ENCODE assay signal across 1 fruit fly cellular context in the genomic region with DNA sequence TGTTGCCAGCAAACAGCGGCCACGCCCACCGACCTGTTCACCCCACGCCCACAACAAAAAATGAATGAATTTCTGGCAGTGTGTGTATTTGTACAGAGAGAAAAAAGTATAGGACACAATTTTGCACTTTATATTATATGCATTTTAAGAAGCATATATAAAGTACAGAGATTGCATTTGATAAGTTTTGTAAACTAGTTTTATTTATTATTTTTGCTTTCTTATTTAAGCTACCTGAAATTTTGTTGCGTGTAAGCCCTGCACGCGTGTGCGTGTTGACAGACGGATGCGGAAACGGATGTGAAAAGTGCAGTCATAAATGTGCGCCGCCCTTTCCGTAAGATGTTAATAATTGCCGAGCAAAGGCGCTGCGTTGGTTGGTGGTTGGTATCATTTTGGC.
TF ChIP-seq lines count a peak whose summit lies in the region.

No protein-coding gene starts in this region.

TF ChIP-seq in whole organism, embryonic, 481 proteins besides CTCF, POLR2A, EP300 and RAD21 (continued from another document):
- TF ChIP-seq Mad (GFP tag; optimal IDR thresholded peaks at IDR 0.05; lab: Kevin White, UChicago) = no peak
- no peak for TF ChIP-seq CG4404 (GFP tag; IDR thresholded peaks at IDR 0.05; lab: Robert Waterston, UW)
- TF ChIP-seq dimm (GFP tag; IDR thresholded peaks at IDR 0.05; lab: Robert Waterston, UW) = no peak
- no peak for TF ChIP-seq Max (GFP tag; optimal IDR thresholded peaks at IDR 0.05; lab: Kevin White, UChicago)
- TF ChIP-seq CG30403 (GFP tag; optimal IDR thresholded peaks at IDR 0.05; lab: Kevin White, UChicago) = no peak
- TF ChIP-seq sr (GFP tag; IDR thresholded peaks at IDR 0.05; lab: Robert Waterston, UW) = no peak
- TF ChIP-seq da (GFP tag; optimal IDR thresholded peaks at IDR 0.05; lab: Kevin White, UChicago) = no peak
- peak; percentile 2 for TF ChIP-seq CG15269 (tag; optimal IDR thresholded peaks at IDR 0.05; lab: Kevin White, UChicago)
- peak; percentile 39 for TF ChIP-seq CG2678 (tag; optimal IDR thresholded peaks at IDR 0.05; lab: Kevin White, UChicago)
- TF ChIP-seq Sry-δ (GFP tag; optimal IDR thresholded peaks at IDR 0.05; lab: Kevin White, UChicago) = no peak
- peak; percentile 32 for TF ChIP-seq abd-A (tag; optimal IDR thresholded peaks at IDR 0.05; lab: Kevin White, UChicago)
- no peak for TF ChIP-seq Trl (optimal IDR thresholded peaks at IDR 0.05; lab: Kevin White, UChicago)
- TF ChIP-seq Trl (GFP tag; optimal IDR thresholded peaks at IDR 0.05; lab: Kevin White, UChicago) = no peak
- no peak for TF ChIP-seq CG6654 (GFP tag; optimal IDR thresholded peaks at IDR 0.05; lab: Kevin White, UChicago)
- no peak for TF ChIP-seq CG12155 (GFP tag; optimal IDR thresholded peaks at IDR 0.05; lab: Kevin White, UChicago)
- no peak for TF ChIP-seq corto (GFP tag; optimal IDR thresholded peaks at IDR 0.05; lab: Kevin White, UChicago)
- TF ChIP-seq Spps (tag; optimal IDR thresholded peaks at IDR 0.05; lab: Kevin White, UChicago) = no peak
- TF ChIP-seq gem (tag; optimal IDR thresholded peaks at IDR 0.05; lab: Kevin White, UChicago) = peak; percentile 40
- TF ChIP-seq CG17802 (tag; optimal IDR thresholded peaks at IDR 0.05; lab: Kevin White, UChicago) = no peak
- no peak for TF ChIP-seq B-H1 (GFP tag; IDR thresholded peaks at IDR 0.05; lab: Robert Waterston, UW)
- TF ChIP-seq hkb (optimal IDR thresholded peaks at IDR 0.05; lab: Kevin White, UChicago) = no peak
- TF ChIP-seq hkb (GFP tag; IDR thresholded peaks at IDR 0.05; lab: Robert Waterston, UW) = no peak
- TF ChIP-seq CG6683 (GFP tag; optimal IDR thresholded peaks at IDR 0.05; lab: Kevin White, UChicago) = no peak
- no peak for TF ChIP-seq dysf (GFP tag; IDR thresholded peaks at IDR 0.05; lab: Robert Waterston, UW)
- TF ChIP-seq Fer3 (tag; optimal IDR thresholded peaks at IDR 0.05; lab: Kevin White, UChicago) = no peak
- TF ChIP-seq Dad (GFP tag; optimal IDR thresholded peaks at IDR 0.05; lab: Kevin White, UChicago) = no peak
- no peak for TF ChIP-seq CrebB (tag; optimal IDR thresholded peaks at IDR 0.05; lab: Kevin White, UChicago)
- no peak for TF ChIP-seq oc (tag; optimal IDR thresholded peaks at IDR 0.05; lab: Kevin White, UChicago)
- TF ChIP-seq btn (GFP tag; optimal IDR thresholded peaks at IDR 0.05; lab: Kevin White, UChicago) = no peak
- no peak for TF ChIP-seq cg (GFP tag; optimal IDR thresholded peaks at IDR 0.05; lab: Kevin White, UChicago)
- TF ChIP-seq nerfin-2 (GFP tag; IDR thresholded peaks at IDR 0.05; lab: Robert Waterston, UW; ENCODE audit: partially characterized antibody) = no peak
- no peak for TF ChIP-seq CG18619 (GFP tag; optimal IDR thresholded peaks at IDR 0.05; lab: Kevin White, UChicago)
- TF ChIP-seq Vsx1 (GFP tag; optimal IDR thresholded peaks at IDR 0.05; lab: Kevin White, UChicago) = no peak
- TF ChIP-seq chif (GFP tag; optimal IDR thresholded peaks at IDR 0.05; lab: Kevin White, UChicago) = no peak
- no peak for TF ChIP-seq CG10431 (GFP tag; optimal IDR thresholded peaks at IDR 0.05; lab: Kevin White, UChicago)
- TF ChIP-seq CG1832 (GFP tag; optimal IDR thresholded peaks at IDR 0.05; lab: Kevin White, UChicago) = no peak
- TF ChIP-seq TFAM (GFP tag; optimal IDR thresholded peaks at IDR 0.05; lab: Kevin White, UChicago) = no peak
- no peak for TF ChIP-seq CG8281 (tag; optimal IDR thresholded peaks at IDR 0.05; lab: Kevin White, UChicago)
- no peak for TF ChIP-seq Pdp1 (GFP tag; optimal IDR thresholded peaks at IDR 0.05; lab: Kevin White, UChicago)
- TF ChIP-seq Dp (GFP tag; optimal IDR thresholded peaks at IDR 0.05; lab: Kevin White, UChicago) = no peak
- TF ChIP-seq pnt (GFP tag; optimal IDR thresholded peaks at IDR 0.05; lab: Kevin White, UChicago) = no peak
- TF ChIP-seq CG11504 (tag; optimal IDR thresholded peaks at IDR 0.05; lab: Kevin White, UChicago) = peak; percentile 57
- TF ChIP-seq CG5953 (GFP tag; IDR thresholded peaks at IDR 0.05; lab: Robert Waterston, UW) = no peak
- TF ChIP-seq CG33213 (GFP tag; optimal IDR thresholded peaks at IDR 0.05; lab: Kevin White, UChicago) = no peak
- TF ChIP-seq CG3838 (GFP tag; optimal IDR thresholded peaks at IDR 0.05; lab: Kevin White, UChicago) = no peak
- 0 out of 2 replicates have a peak, but pooled peaks have one; percentile 25 for TF ChIP-seq Atf6 (GFP tag; IDR thresholded peaks at IDR 0.05; lab: Robert Waterston, UW)
- peak; percentile 37 for TF ChIP-seq Sox102F (GFP tag; optimal IDR thresholded peaks at IDR 0.05; lab: Kevin White, UChicago)
- no peak for TF ChIP-seq CG14965 (GFP tag; optimal IDR thresholded peaks at IDR 0.05; lab: Kevin White, UChicago; ENCODE audit: borderline replicate concordance)
- no peak for TF ChIP-seq Adf1 (GFP tag; IDR thresholded peaks at IDR 0.05; lab: Robert Waterston, UW)
- TF ChIP-seq row (GFP tag; IDR thresholded peaks at IDR 0.05; lab: Robert Waterston, UW) = peak; percentile 53
- peak; percentile 21 for TF ChIP-seq CG7839 (tag; optimal IDR thresholded peaks at IDR 0.05; lab: Kevin White, UChicago)
- no peak for TF ChIP-seq CG17359 (tag; optimal IDR thresholded peaks at IDR 0.05; lab: Kevin White, UChicago)
- no peak for TF ChIP-seq D19B (GFP tag; optimal IDR thresholded peaks at IDR 0.05; lab: Kevin White, UChicago)
- TF ChIP-seq dm (GFP tag; optimal IDR thresholded peaks at IDR 0.05; lab: Kevin White, UChicago) = no peak
- TF ChIP-seq az2 (GFP tag; optimal IDR thresholded peaks at IDR 0.05; lab: Kevin White, UChicago) = no peak
- TF ChIP-seq Lhr (GFP tag; optimal IDR thresholded peaks at IDR 0.05; lab: Kevin White, UChicago) = no peak
- no peak for TF ChIP-seq her (GFP tag; optimal IDR thresholded peaks at IDR 0.05; lab: Kevin White, UChicago)
- TF ChIP-seq CG31388 (GFP tag; optimal IDR thresholded peaks at IDR 0.05; lab: Kevin White, UChicago) = no peak
- TF ChIP-seq CG3163 (GFP tag; optimal IDR thresholded peaks at IDR 0.05; lab: Kevin White, UChicago) = no peak
- TF ChIP-seq Oaz (GFP tag; IDR thresholded peaks at IDR 0.05; lab: Robert Waterston, UW) = no peak
- no peak for TF ChIP-seq HHEX (GFP tag; optimal IDR thresholded peaks at IDR 0.05; lab: Kevin White, UChicago)
- TF ChIP-seq CG10979 (tag; optimal IDR thresholded peaks at IDR 0.05; lab: Kevin White, UChicago) = no peak
- no peak for TF ChIP-seq cas (GFP tag; IDR thresholded peaks at IDR 0.05; lab: Robert Waterston, UW)
- no peak for TF ChIP-seq ase (GFP tag; IDR thresholded peaks at IDR 0.05; lab: Robert Waterston, UW)
- no peak for TF ChIP-seq fd102C (GFP tag; optimal IDR thresholded peaks at IDR 0.05; lab: Kevin White, UChicago)
- TF ChIP-seq rib (GFP tag; IDR thresholded peaks at IDR 0.05; lab: Robert Waterston, UW) = no peak
- TF ChIP-seq Ets65A (GFP tag; lab: Kevin White, UChicago) = peak; percentile 60
- TF ChIP-seq twi (tag; optimal IDR thresholded peaks at IDR 0.05; lab: Kevin White, UChicago) = no peak
- peak in 1 of 2 experiments; percentile 5 for TF ChIP-seq Hr51 (GFP tag; optimal IDR thresholded peaks at IDR 0.05; lab: Kevin White, UChicago)
- no peak for TF ChIP-seq MTF-1 (GFP tag; optimal IDR thresholded peaks at IDR 0.05; lab: Kevin White, UChicago; ENCODE audit: borderline replicate concordance)
- TF ChIP-seq PHDP (tag; optimal IDR thresholded peaks at IDR 0.05; lab: Kevin White, UChicago) = no peak
- TF ChIP-seq dmrt99B (tag; optimal IDR thresholded peaks at IDR 0.05; lab: Kevin White, UChicago) = peak; percentile 45
- TF ChIP-seq cwo (GFP tag; optimal IDR thresholded peaks at IDR 0.05; lab: Kevin White, UChicago) = peak; percentile 14
- no peak for TF ChIP-seq Taf1 (GFP tag; IDR thresholded peaks at IDR 0.05; lab: Robert Waterston, UW)
- no peak for TF ChIP-seq CG10321 (GFP tag; IDR thresholded peaks at IDR 0.05; lab: Robert Waterston, UW)
- TF ChIP-seq scrt (GFP tag; optimal IDR thresholded peaks at IDR 0.05; lab: Kevin White, UChicago) = peak; percentile 17
- TF ChIP-seq CG12236 (GFP tag; optimal IDR thresholded peaks at IDR 0.05; lab: Kevin White, UChicago) = no peak
- TF ChIP-seq CG6689 (GFP tag; IDR thresholded peaks at IDR 0.05; lab: Robert Waterston, UW) = no peak
- no peak for TF ChIP-seq Nf-YA (GFP tag; IDR thresholded peaks at IDR 0.05; lab: Robert Waterston, UW)
- no peak for TF ChIP-seq CG7372 (GFP tag; IDR thresholded peaks at IDR 0.05; lab: Robert Waterston, UW)
- TF ChIP-seq bcd (GFP tag; optimal IDR thresholded peaks at IDR 0.05; lab: Kevin White, UChicago) = no peak
- no peak for TF ChIP-seq CG4360 (GFP tag; IDR thresholded peaks at IDR 0.05; lab: Robert Waterston, UW)
- TF ChIP-seq Deaf1 (tag; optimal IDR thresholded peaks at IDR 0.05; lab: Kevin White, UChicago) = no peak
- TF ChIP-seq Bgb (GFP tag; IDR thresholded peaks at IDR 0.05; lab: Robert Waterston, UW; ENCODE audit: partially characterized antibody) = no peak
- TF ChIP-seq ssp (GFP tag; IDR thresholded peaks at IDR 0.05; lab: Robert Waterston, UW) = 0 out of 2 replicates have a peak, but pooled peaks have one; percentile 15
- TF ChIP-seq CG1024 (GFP tag; IDR thresholded peaks at IDR 0.05; lab: Robert Waterston, UW) = peak; percentile 12; the same call in 1 of the 2 replicates
- TF ChIP-seq Poxn (GFP tag; IDR thresholded peaks at IDR 0.05; lab: Robert Waterston, UW) = no peak
- peak; percentile 55; the same call in 1 of the 2 replicates for TF ChIP-seq ranshi (GFP tag; IDR thresholded peaks at IDR 0.05; lab: Robert Waterston, UW)
- no peak for TF ChIP-seq trh (GFP tag; optimal IDR thresholded peaks at IDR 0.05; lab: Kevin White, UChicago)
- TF ChIP-seq Hmr (GFP tag; optimal IDR thresholded peaks at IDR 0.05; lab: Kevin White, UChicago) = peak; percentile 35
- no peak for TF ChIP-seq CG9437 (GFP tag; optimal IDR thresholded peaks at IDR 0.05; lab: Kevin White, UChicago)
- TF ChIP-seq CG2199 (GFP tag; IDR thresholded peaks at IDR 0.05; lab: Robert Waterston, UW) = no peak
- TF ChIP-seq nom (GFP tag; optimal IDR thresholded peaks at IDR 0.05; lab: Kevin White, UChicago) = no peak
- no peak for TF ChIP-seq YL-1 (GFP tag; optimal IDR thresholded peaks at IDR 0.05; lab: Kevin White, UChicago)
- no peak for TF ChIP-seq CG14050 (GFP tag; IDR thresholded peaks at IDR 0.05; lab: Robert Waterston, UW)
- no peak for TF ChIP-seq nau (GFP tag; optimal IDR thresholded peaks at IDR 0.05; lab: Kevin White, UChicago)
- TF ChIP-seq CG6791 (GFP tag; IDR thresholded peaks at IDR 0.05; lab: Robert Waterston, UW; ENCODE audit: partially characterized antibody) = no peak
- no peak for TF ChIP-seq Fer2 (tag; optimal IDR thresholded peaks at IDR 0.05; lab: Kevin White, UChicago)
- no peak for TF ChIP-seq Aef1 (GFP tag; IDR thresholded peaks at IDR 0.05; lab: Robert Waterston, UW)
- no peak for TF ChIP-seq toy (GFP tag; IDR thresholded peaks at IDR 0.05; lab: Robert Waterston, UW)
- no peak for TF ChIP-seq psq (GFP tag; optimal IDR thresholded peaks at IDR 0.05; lab: Kevin White, UChicago)
- no peak for TF ChIP-seq zen (tag; optimal IDR thresholded peaks at IDR 0.05; lab: Kevin White, UChicago)
- no peak for TF ChIP-seq CG7357 (GFP tag; IDR thresholded peaks at IDR 0.05; lab: Robert Waterston, UW)
- TF ChIP-seq CG9797 (GFP tag; optimal IDR thresholded peaks at IDR 0.05; lab: Kevin White, UChicago) = no peak
- TF ChIP-seq CG4730 (GFP tag; IDR thresholded peaks at IDR 0.05; lab: Robert Waterston, UW) = no peak
- TF ChIP-seq grau (tag; optimal IDR thresholded peaks at IDR 0.05; lab: Kevin White, UChicago) = no peak
- TF ChIP-seq CG2120 (GFP tag; optimal IDR thresholded peaks at IDR 0.05; lab: Kevin White, UChicago) = peak; percentile 23
- TF ChIP-seq CG10565 (GFP tag; optimal IDR thresholded peaks at IDR 0.05; lab: Kevin White, UChicago) = no peak
- TF ChIP-seq CG32772 (GFP tag; IDR thresholded peaks at IDR 0.05; lab: Robert Waterston, UW) = no peak
- no peak for TF ChIP-seq gro (GFP tag; optimal IDR thresholded peaks at IDR 0.05; lab: Kevin White, UChicago)
- TF ChIP-seq schlank (tag; optimal IDR thresholded peaks at IDR 0.05; lab: Kevin White, UChicago) = no peak
- no peak for TF ChIP-seq CG6254 (GFP tag; optimal IDR thresholded peaks at IDR 0.05; lab: Kevin White, UChicago)
- TF ChIP-seq dan (GFP tag; IDR thresholded peaks at IDR 0.05; lab: Robert Waterston, UW) = no peak
- no peak for TF ChIP-seq CG13287 (GFP tag; IDR thresholded peaks at IDR 0.05; lab: Robert Waterston, UW; ENCODE audit: partially characterized antibody)
- TF ChIP-seq luna (GFP tag; optimal IDR thresholded peaks at IDR 0.05; lab: Kevin White, UChicago) = no peak
- TF ChIP-seq CG18599 (GFP tag; optimal IDR thresholded peaks at IDR 0.05; lab: Kevin White, UChicago) = peak; percentile 59
- peak; percentile 58 for TF ChIP-seq lab (GFP tag; optimal IDR thresholded peaks at IDR 0.05; lab: Kevin White, UChicago)
- TF ChIP-seq Hr78 (GFP tag; optimal IDR thresholded peaks at IDR 0.05; lab: Kevin White, UChicago) = no peak
- peak; percentile 38 for TF ChIP-seq Meics (GFP tag; optimal IDR thresholded peaks at IDR 0.05; lab: Kevin White, UChicago)
- TF ChIP-seq ken (GFP tag; IDR thresholded peaks at IDR 0.05; lab: Robert Waterston, UW) = 0 out of 3 replicates have a peak, but pooled peaks have one; percentile 35
- no peak for TF ChIP-seq cad (GFP tag; optimal IDR thresholded peaks at IDR 0.05; lab: Kevin White, UChicago)
- no peak for TF ChIP-seq h (optimal IDR thresholded peaks at IDR 0.05; lab: Kevin White, UChicago)
- no peak for TF ChIP-seq CG10147 (GFP tag; optimal IDR thresholded peaks at IDR 0.05; lab: Kevin White, UChicago)
- no peak for TF ChIP-seq CG12219 (GFP tag; optimal IDR thresholded peaks at IDR 0.05; lab: Kevin White, UChicago)
